Fruit fly (Drosophila melanogaster): ENCODE data around the gene BigH1.

BigH1 gene

dm6 chr3R:14692971-14693253, 29.7 kb downstream of the BigH1 start:
- TF ChIP-seq CG13204 (GFP tag; optimal IDR thresholded peaks at IDR 0.05): no peak
- TF ChIP-seq CG12605 (GFP tag; IDR thresholded peaks at IDR 0.05): no peak
- no peak for TF ChIP-seq CG10348 (GFP tag; IDR thresholded peaks at IDR 0.05)
- no peak for TF ChIP-seq CG32121 (GFP tag; IDR thresholded peaks at IDR 0.05)
- no peak for TF ChIP-seq CG4496 (GFP tag; IDR thresholded peaks at IDR 0.05)
- TF ChIP-seq CG34367 (tag; optimal IDR thresholded peaks at IDR 0.05): no peak
- TF ChIP-seq rn (GFP tag; IDR thresholded peaks at IDR 0.05): no peak
- no peak for TF ChIP-seq D1 (tag; optimal IDR thresholded peaks at IDR 0.05)

- no peak for TF ChIP-seq CG15710 (tag; optimal IDR thresholded peaks at IDR 0.05)
- no peak for TF ChIP-seq CG34367 (tag; optimal IDR thresholded peaks at IDR 0.05)
- TF ChIP-seq fd96Ca (GFP tag; IDR thresholded peaks at IDR 0.05): no peak
- TF ChIP-seq CG14655 (GFP tag; optimal IDR thresholded peaks at IDR 0.05): no peak
- no peak for TF ChIP-seq CG10348 (GFP tag; IDR thresholded peaks at IDR 0.05)
- TF ChIP-seq CG8159 (tag; optimal IDR thresholded peaks at IDR 0.05): no peak
- no peak for TF ChIP-seq Pif1A (GFP tag; optimal IDR thresholded peaks at IDR 0.05)
- TF ChIP-seq CG12605 (GFP tag; IDR thresholded peaks at IDR 0.05): no peak
- TF ChIP-seq Snoo (tag; optimal IDR thresholded peaks at IDR 0.05): no peak
- TF ChIP-seq Ets98B (GFP tag; IDR thresholded peaks at IDR 0.05): no peak
- TF ChIP-seq CG8301 (tag; optimal IDR thresholded peaks at IDR 0.05): no peak
- TF ChIP-seq D1 (tag; optimal IDR thresholded peaks at IDR 0.05): no peak
- no peak for TF ChIP-seq rn (GFP tag; IDR thresholded peaks at IDR 0.05)
- no peak for TF ChIP-seq EcR (GFP tag; optimal IDR thresholded peaks at IDR 0.05)
- TF ChIP-seq CG13204 (GFP tag; optimal IDR thresholded peaks at IDR 0.05): no peak
- TF ChIP-seq Pif1B (GFP tag; optimal IDR thresholded peaks at IDR 0.05): no peak
- no peak for TF ChIP-seq CG32121 (GFP tag; IDR thresholded peaks at IDR 0.05)
- no peak for TF ChIP-seq CG4496 (GFP tag; IDR thresholded peaks at IDR 0.05)
- TF ChIP-seq CG9948 (tag; optimal IDR thresholded peaks at IDR 0.05): no peak
Measured at dm6 chr3R:14694583-14694982, 31.3 kb downstream of the BigH1 start.

- TF ChIP-seq Pif1A (GFP tag; optimal IDR thresholded peaks at IDR 0.05): no peak
- no peak for TF ChIP-seq fd96Ca (GFP tag; IDR thresholded peaks at IDR 0.05)
- no peak for TF ChIP-seq CG10348 (GFP tag; IDR thresholded peaks at IDR 0.05)
- no peak for TF ChIP-seq EcR (GFP tag; optimal IDR thresholded peaks at IDR 0.05)
- TF ChIP-seq CG8159 (tag; optimal IDR thresholded peaks at IDR 0.05): no peak
Measured at dm6 chr3R:14695054-14695453, 31.8 kb downstream of the BigH1 start.

dm6 chr3R:14695665-14696064, 32.4 kb downstream of the BigH1 start:
- TF ChIP-seq CG14655 (GFP tag; optimal IDR thresholded peaks at IDR 0.05) (peak; percentile 27), CG17806 (tag; optimal IDR thresholded peaks at IDR 0.05) (no peak)

- TF ChIP-seq CG32121 (GFP tag; IDR thresholded peaks at IDR 0.05) (no peak), fd96Ca (GFP tag; IDR thresholded peaks at IDR 0.05) (no peak), D1 (tag; optimal IDR thresholded peaks at IDR 0.05) (peak; percentile 18), EcR (GFP tag; optimal IDR thresholded peaks at IDR 0.05) (peak; percentile 69), gl (tag; optimal IDR thresholded peaks at IDR 0.05) (no peak), CG8159 (tag; optimal IDR thresholded peaks at IDR 0.05) (peak; percentile 2), CG10348 (GFP tag; IDR thresholded peaks at IDR 0.05) (no peak), CG17806 (tag; optimal IDR thresholded peaks at IDR 0.05) (peak; percentile 1), CG15710 (tag; optimal IDR thresholded peaks at IDR 0.05) (peak; percentile 26), CG13204 (GFP tag; optimal IDR thresholded peaks at IDR 0.05) (peak; percentile 20), Snoo (tag; optimal IDR thresholded peaks at IDR 0.05) (peak; percentile 45), CG4496 (GFP tag; IDR thresholded peaks at IDR 0.05) (no peak), Pif1B (GFP tag; optimal IDR thresholded peaks at IDR 0.05) (peak; percentile 29), CG34367 (tag; optimal IDR thresholded peaks at IDR 0.05) (peak; percentile 9)
Measured at dm6 chr3R:14696949-14697513, 33.8 kb downstream of the BigH1 start, which contains the start of gene Meltrin. TSS of gene Meltrin (minus strand) at chr3R:14697292.

dm6 chr3R:14703302-14704192, 40.3 kb downstream of the BigH1 start:
- TF ChIP-seq EcR (GFP tag; optimal IDR thresholded peaks at IDR 0.05) (peak; percentile 79), CG13204 (GFP tag; optimal IDR thresholded peaks at IDR 0.05) (no peak), CG32121 (GFP tag; IDR thresholded peaks at IDR 0.05) (no peak), CG10348 (GFP tag; IDR thresholded peaks at IDR 0.05) (no peak), Pif1B (GFP tag; optimal IDR thresholded peaks at IDR 0.05) (no peak), CG9948 (tag; optimal IDR thresholded peaks at IDR 0.05) (no peak), Snoo (tag; optimal IDR thresholded peaks at IDR 0.05) (no peak)

- TF ChIP-seq CG32121 (GFP tag; IDR thresholded peaks at IDR 0.05) (peak; percentile 42; the same call in 1 of the 2 replicates), fd96Ca (GFP tag; IDR thresholded peaks at IDR 0.05) (peak; percentile 28; the same call in 1 of the 3 replicates), CG14655 (GFP tag; optimal IDR thresholded peaks at IDR 0.05) (no peak), EcR (GFP tag; optimal IDR thresholded peaks at IDR 0.05) (peak; percentile 33)
Measured at dm6 chr3R:14705270-14705669, 42.0 kb downstream of the BigH1 start.

Data from whole organism, pupa.